Worm (Caenorhabditis elegans) whole organism, young adult: ENCODE measurements around the gene pmk-3.

ENCODE experiments used
- B0019.2 ChIP-seq: fragments of 200-800 bp; sonication (Bioruptor generic); conservative IDR thresholded peaks from 2 replicates; pipeline ENCODE4 v1.3.6; 2022; ENCODE audit warnings: missing genetic modification reagents, missing genetic modification characterization, missing compliant biosample characterization
- Y56A3A.18 ChIP-seq: fragments of 200-800 bp; sonication (Bioruptor generic); IDR thresholded peaks from 2 replicates; pipeline ENCODE4 v1.3.6; 2022; ENCODE audit warnings: missing genetic modification reagents, missing genetic modification characterization, missing compliant biosample characterization
- ama-1 ChIP-seq, 3 experiments: fragments of 150-350 bp in 1 of 3; sonication (generic microtip) in 2 of 3; optimal IDR thresholded peaks; 2 replicates each; lab custom pipeline; 2014 to 2018; ENCODE audit warnings: missing biosample characterization in 2 of 3, missing genetic modification characterization in 2 of 3, missing genetic modification reagents in 2 of 3
- dpl-1 ChIP-seq: fragments of 150-350 bp; optimal IDR thresholded peaks from 2 replicates; lab custom pipeline; 2014; ENCODE audit warnings: missing biosample characterization, missing genetic modification reagents, missing genetic modification characterization
- hmg-20 ChIP-seq: fragments of 200-800 bp; sonication (Bioruptor generic); IDR thresholded peaks from 2 replicates; pipeline ENCODE4 v1.3.6; 2022; ENCODE audit warnings: missing genetic modification reagents, missing genetic modification characterization, missing compliant biosample characterization
- madf-6 ChIP-seq: fragments of 200-800 bp; sonication (Bioruptor generic); IDR thresholded peaks from 2 replicates; pipeline ENCODE4 v1.3.6; 2022; ENCODE audit warnings: missing genetic modification reagents, missing genetic modification characterization, missing compliant biosample characterization
- nfya-1 ChIP-seq: sonication (generic microtip); optimal IDR thresholded peaks from 2 replicates; lab custom pipeline; 2017; ENCODE audit warnings: antibody characterized with exemption, missing compliant biosample characterization, missing genetic modification characterization, borderline replicate concordance; ENCODE audit not compliant: insufficient read depth
- tbp1 ChIP-seq: fragments of 200-800 bp; sonication (Bioruptor generic); optimal IDR thresholded peaks from 2 replicates; lab custom pipeline; 2018; ENCODE audit warnings: mild to moderate bottlenecking, missing genetic modification characterization, missing compliant biosample characterization
- unc-62 ChIP-seq: fragments of 150-350 bp; optimal IDR thresholded peaks from 2 replicates; lab custom pipeline; 2014; ENCODE audit warnings: missing biosample characterization, missing genetic modification reagents, missing genetic modification characterization

DNA sequence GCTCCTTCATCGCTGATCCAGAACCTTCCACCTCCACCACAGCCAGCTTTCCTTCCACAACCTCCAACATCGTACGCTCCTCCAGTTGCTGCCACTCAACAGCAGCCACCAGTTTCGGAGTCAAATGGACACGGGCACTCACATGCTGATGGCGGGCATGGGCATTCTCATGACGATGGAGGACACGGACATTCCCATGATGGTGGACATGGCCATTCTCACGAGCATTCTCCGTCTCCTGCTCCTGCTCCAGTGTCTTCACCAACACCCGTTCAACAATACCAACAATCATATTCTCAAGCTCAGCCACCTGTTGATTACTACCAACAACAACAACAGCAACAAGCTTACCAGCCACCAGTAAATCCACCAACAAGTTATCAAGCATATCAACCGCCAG is 24.5 kb upstream of the pmk-3 start:
- TF ChIP-seq Y56A3A.18 (GFP tag; lab: Robert Waterston, UW) (no peak), nfya-1 (tag; lab: Kevin White, UChicago) (no peak), ama-1 (optimal IDR thresholded peaks at IDR 0.05; lab: Kevin White, UChicago) (no peak), ama-1 (GFP tag; optimal IDR thresholded peaks at IDR 0.05; lab: Kevin White, UChicago) (no peak), unc-62 (no peak), tbp1 (GFP tag; lab: Kevin White, UChicago) (no peak), B0019.2 (GFP tag; lab: Robert Waterston, UW) (no peak), dpl-1 (GFP tag; lab: Kevin White, UChicago) (no peak), madf-6 (GFP tag; lab: Robert Waterston, UW) (no peak), hmg-20 (no peak)
